Fruit fly (Drosophila melanogaster) whole organism: ENCODE results near the gene CG15152.

Source experiments
- CG8478 ChIP-seq: fragments of >200 bp; optimal IDR thresholded peaks from 2 replicates; lab custom pipeline; 2018; ENCODE audit warnings: inconsistent platforms
- EcR ChIP-seq, 2 experiments: fragments of >200 bp; optimal IDR thresholded peaks; 2 replicates each; lab custom pipeline; 2017; ENCODE audit warnings: missing biosample characterization in 2 of 2, missing genetic modification characterization in 2 of 2, missing genetic modification reagents in 2 of 2
- pan ChIP-seq: fragments of >200 bp; optimal IDR thresholded peaks from 2 replicates; lab custom pipeline; 2017
- psq ChIP-seq: fragments of >200 bp; optimal IDR thresholded peaks from 2 replicates; lab custom pipeline; 2017
- usp ChIP-seq: fragments of >200 bp; optimal IDR thresholded peaks from 2 replicates; lab custom pipeline; 2017; ENCODE audit warnings: missing biosample characterization, missing genetic modification characterization, mixed read lengths

dm6 chr2L:18148552-18149219, 34.3 kb downstream of the CG15152 start:
- TF ChIP-seq psq (lab: Kevin White, UChicago) (no peak), CG8478 (lab: Kevin White, UChicago) (no peak), pan (lab: Kevin White, UChicago) (no peak), usp (GFP tag; lab: Kevin White, UChicago) (no peak), EcR (GFP tag; optimal IDR thresholded peaks at IDR 0.05; lab: Kevin White, UChicago) (no peak)
